Worm (Caenorhabditis elegans): ENCODE measurements around the gene F41F3.3.

ce11 chrV:4676092-4676491 lies 28.1 kb upstream of the F41F3.3 start, which contains the start of gene K03B4.6:
- TF ChIP-seq ama-1 (optimal IDR thresholded peaks at IDR 0.05) (no peak), ets-7 (tag; optimal IDR thresholded peaks at IDR 0.05) (no peak), hmg-4 (GFP tag; optimal IDR thresholded peaks at IDR 0.05) (no peak), hmbx-1 (tag; optimal IDR thresholded peaks at IDR 0.05) (no peak)
